Fruit fly (Drosophila melanogaster): ENCODE measurements around the gene Gnpnat.
A peak's percentile ranks its signal among the peaks of the same experiment; 100 is the strongest.

Gnpnat gene

DNA sequence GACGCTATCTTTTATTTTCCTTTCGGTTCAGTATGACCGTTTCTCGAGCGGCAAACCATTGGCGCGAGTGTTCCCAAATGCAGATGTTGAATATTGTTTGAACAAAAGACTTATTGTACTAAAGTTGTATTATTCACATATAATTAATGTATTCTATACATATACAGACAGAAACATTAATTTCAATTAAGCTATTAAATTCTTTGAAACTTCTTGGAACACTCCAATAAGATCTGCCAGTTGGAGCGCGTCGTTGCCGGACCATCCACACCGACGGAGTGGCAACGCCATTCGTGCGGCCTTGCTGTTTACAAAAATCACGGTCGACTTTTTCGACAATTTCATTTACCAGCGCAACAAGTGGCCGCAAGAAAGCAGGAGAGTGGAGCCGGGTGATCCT, 7.0 kb downstream of the Gnpnat start, which contains the start of the genes Wdr24 and IntS11 (continued):
- peak; percentile 83; the same call in 2 of the 3 replicates for TF ChIP-seq CG14050 (GFP tag; IDR thresholded peaks at IDR 0.05)
- peak; percentile 81 for TF ChIP-seq CG2116 (GFP tag; optimal IDR thresholded peaks at IDR 0.05)
- TF ChIP-seq BEAF-32 (GFP tag; optimal IDR thresholded peaks at IDR 0.05) = peak; percentile 54
- peak; percentile 73 for TF ChIP-seq pzg (GFP tag; optimal IDR thresholded peaks at IDR 0.05)
- TF ChIP-seq CG16779 (GFP tag; IDR thresholded peaks at IDR 0.05) = peak; percentile 36; the same call in 1 of the 2 replicates
- peak; percentile 64; the same call in 1 of the 2 replicates for TF ChIP-seq CG13287 (GFP tag; IDR thresholded peaks at IDR 0.05; ENCODE audit: partially characterized antibody)
- peak; percentile 98 for TF ChIP-seq ftz-f1 (GFP tag; optimal IDR thresholded peaks at IDR 0.05)
- no peak for TF ChIP-seq CG12236 (GFP tag; optimal IDR thresholded peaks at IDR 0.05)
- TF ChIP-seq CG17802 (tag; optimal IDR thresholded peaks at IDR 0.05) = peak; percentile 10
- TF ChIP-seq gsb-n (tag; optimal IDR thresholded peaks at IDR 0.05) = no peak
- TF ChIP-seq CG17385 (GFP tag; optimal IDR thresholded peaks at IDR 0.05) = peak; percentile 64
- peak; percentile 75 for TF ChIP-seq CG17328 (GFP tag; IDR thresholded peaks at IDR 0.05)
- no peak for TF ChIP-seq ato (GFP tag; IDR thresholded peaks at IDR 0.05; ENCODE audit: partially characterized antibody)
- peak; percentile 88 for TF ChIP-seq H15 (GFP tag; IDR thresholded peaks at IDR 0.05)
- TF ChIP-seq CG8388 (GFP tag; optimal IDR thresholded peaks at IDR 0.05) = no peak
- TF ChIP-seq vvl (GFP tag; IDR thresholded peaks at IDR 0.05) = peak; percentile 96
- TF ChIP-seq Hr78 (GFP tag; optimal IDR thresholded peaks at IDR 0.05) = no peak
- no peak for TF ChIP-seq hb (GFP tag; IDR thresholded peaks at IDR 0.05; ENCODE audit: partially characterized antibody)
- peak; percentile 65 to 82 for TF ChIP-seq dpn (GFP tag; optimal IDR thresholded peaks at IDR 0.05)
- TF ChIP-seq Ets97D (GFP tag; optimal IDR thresholded peaks at IDR 0.05) = peak; percentile 67
- TF ChIP-seq disco-r (GFP tag; optimal IDR thresholded peaks at IDR 0.05) = peak; percentile 7
- no peak for TF ChIP-seq pfk (GFP tag; optimal IDR thresholded peaks at IDR 0.05)
- TF ChIP-seq bab2 (GFP tag; optimal IDR thresholded peaks at IDR 0.05) = peak; percentile 79
- no peak for TF ChIP-seq lab (GFP tag; optimal IDR thresholded peaks at IDR 0.05)
- TF ChIP-seq Adf1 (GFP tag; IDR thresholded peaks at IDR 0.05) = peak; percentile 71
- TF ChIP-seq Asciz (GFP tag; optimal IDR thresholded peaks at IDR 0.05) = no peak
- TF ChIP-seq tio (GFP tag; optimal IDR thresholded peaks at IDR 0.05) = no peak
- peak; percentile 94 for TF ChIP-seq CG10366 (GFP tag; IDR thresholded peaks at IDR 0.05)
- peak; percentile 73 for TF ChIP-seq CG13775 (GFP tag; optimal IDR thresholded peaks at IDR 0.05)
- peak; percentile 79 for TF ChIP-seq YL-1 (GFP tag; optimal IDR thresholded peaks at IDR 0.05)
- 0 out of 2 replicates have a peak, but pooled peaks have one; percentile 28 for TF ChIP-seq Dip2 (GFP tag; IDR thresholded peaks at IDR 0.05)
- TF ChIP-seq eyg (GFP tag; optimal IDR thresholded peaks at IDR 0.05) = no peak
- TF ChIP-seq sc (optimal IDR thresholded peaks at IDR 0.05) = no peak
- TF ChIP-seq sc (GFP tag; optimal IDR thresholded peaks at IDR 0.05) = no peak
- peak; percentile 98 for TF ChIP-seq slbo (GFP tag; IDR thresholded peaks at IDR 0.05)
- TF ChIP-seq CG10431 (GFP tag; optimal IDR thresholded peaks at IDR 0.05) = no peak
- peak; percentile 49 for TF ChIP-seq Hand (GFP tag; optimal IDR thresholded peaks at IDR 0.05)
- peak; percentile 93 for TF ChIP-seq CG9817 (tag; optimal IDR thresholded peaks at IDR 0.05)
- 0 out of 2 replicates have a peak, but pooled peaks have one; percentile 9 for TF ChIP-seq nerfin-2 (GFP tag; IDR thresholded peaks at IDR 0.05; ENCODE audit: partially characterized antibody)
- no peak for TF ChIP-seq Side (GFP tag; optimal IDR thresholded peaks at IDR 0.05)
- TF ChIP-seq CG32532 (GFP tag; IDR thresholded peaks at IDR 0.05) = peak; percentile 96
- TF ChIP-seq CG5953 (GFP tag; IDR thresholded peaks at IDR 0.05) = peak; percentile 80; the same call in 1 of the 2 replicates
- TF ChIP-seq Dad (GFP tag; optimal IDR thresholded peaks at IDR 0.05) = peak; percentile 49
- peak; percentile 90 for TF ChIP-seq mam (GFP tag; optimal IDR thresholded peaks at IDR 0.05)
- no peak for TF ChIP-seq CG7271 (tag; optimal IDR thresholded peaks at IDR 0.05)
- no peak for TF ChIP-seq ac (GFP tag; optimal IDR thresholded peaks at IDR 0.05)
- TF ChIP-seq CG3163 (GFP tag; optimal IDR thresholded peaks at IDR 0.05) = no peak
- peak; percentile 70 for TF ChIP-seq Bteb2 (GFP tag; optimal IDR thresholded peaks at IDR 0.05)
- TF ChIP-seq Oaz (GFP tag; IDR thresholded peaks at IDR 0.05) = peak; percentile 87
- no peak for TF ChIP-seq CkIIα-i1 (GFP tag; IDR thresholded peaks at IDR 0.05)
- TF ChIP-seq Taf1 (GFP tag; IDR thresholded peaks at IDR 0.05) = peak; percentile 86
